Worm (Caenorhabditis elegans) whole organism, L4/young adult: Measurements from ENCODE around the gene npr-32.

ENCODE experiments used
- dao-5 ChIP-seq: sonication (generic microtip); optimal IDR thresholded peaks from 2 replicates; lab custom pipeline; 2016; ENCODE audit warnings: missing genotype, missing genetic modification characterization, moderate library complexity, missing compliant biosample characterization
- him-1 ChIP-seq: sonication (generic microtip); optimal IDR thresholded peaks from 2 replicates; lab custom pipeline; 2016; ENCODE audit warnings: missing genotype, missing genetic modification reagents, missing genetic modification characterization, missing compliant biosample characterization

DNA sequence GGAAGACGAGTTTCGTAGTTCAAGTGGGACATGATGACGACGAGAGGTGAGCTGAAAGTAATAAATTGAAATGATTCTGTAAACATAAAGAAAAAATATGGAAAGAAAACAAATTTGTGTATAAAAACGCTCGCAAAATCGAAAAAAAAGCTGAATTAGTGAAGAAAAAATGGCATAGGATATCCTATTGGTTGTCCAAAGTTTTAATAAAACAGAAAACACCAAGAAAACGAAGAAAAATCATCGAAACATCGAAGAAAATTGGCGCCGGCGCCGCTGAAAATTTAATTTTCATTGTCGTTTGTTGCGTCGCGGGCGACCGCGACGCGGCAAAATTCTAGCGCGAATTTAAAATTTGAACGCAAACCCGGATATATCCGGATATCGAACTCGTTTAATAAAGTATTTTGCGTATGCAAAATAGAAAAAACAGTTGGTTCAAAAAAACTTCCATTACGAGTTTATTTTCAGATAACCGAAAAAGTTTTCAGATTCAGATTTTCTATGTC lies 42.8 kb upstream of the npr-32 start, which contains the start of gene gln-5:
- no peak for TF ChIP-seq him-1 (tag; lab: Kevin White, UChicago)
- no peak for TF ChIP-seq dao-5
